Fruit fly (Drosophila melanogaster) whole organism, embryonic: ENCODE data around the gene Nle.

Source experiments
- BEAF-32 ChIP-seq: fragments of 200-800 bp; sonication (Bioruptor generic); optimal IDR thresholded peaks from 3 replicates; lab custom pipeline; 2017; ENCODE audit warnings: missing biosample characterization, missing genetic modification characterization, mild to moderate bottlenecking, moderate library complexity, missing genetic modification reagents
- CG10462 ChIP-seq: fragments of 200-800 bp; sonication (Bioruptor generic); optimal IDR thresholded peaks from 2 replicates; lab custom pipeline; 2016; ENCODE audit warnings: missing biosample characterization, missing genetic modification characterization
- CG10543 ChIP-seq: fragments of 200-800 bp; sonication (Bioruptor generic); optimal IDR thresholded peaks from 3 replicates; lab custom pipeline; 2017; ENCODE audit warnings: missing biosample characterization, mild to moderate bottlenecking, missing genetic modification characterization, moderate library complexity
- CG1233 ChIP-seq: fragments of 200-800 bp; sonication (Bioruptor generic); optimal IDR thresholded peaks from 4 replicates; lab custom pipeline; 2018; ENCODE audit warnings: missing biosample characterization, mild to moderate bottlenecking, missing genetic modification characterization
- CG12391 ChIP-seq: fragments of 200-800 bp; sonication (Bioruptor generic); optimal IDR thresholded peaks from 3 replicates; lab custom pipeline; 2018; ENCODE audit warnings: missing biosample characterization, mild to moderate bottlenecking, missing genetic modification characterization, moderate library complexity
- CG14050 ChIP-seq: fragments of 200-800 bp; sonication (Bioruptor generic); IDR thresholded peaks from 3 replicates; pipeline ENCODE4 v1.3.6; 2022; ENCODE audit warnings: missing biosample characterization, missing genetic modification characterization
- CG14860 ChIP-seq: fragments of 200-800 bp; sonication (Bioruptor generic); IDR thresholded peaks from 3 replicates; pipeline ENCODE4 v1.3.6; 2022; ENCODE audit warnings: missing biosample characterization, missing genetic modification characterization; ENCODE audit not compliant: partially characterized antibody
- CG16813 ChIP-seq: fragments of 200-800 bp; sonication (Bioruptor generic); IDR thresholded peaks from 3 replicates; pipeline ENCODE4 v1.3.6; 2022; ENCODE audit warnings: missing biosample characterization, missing genetic modification characterization; ENCODE audit not compliant: partially characterized antibody
- CG34224 ChIP-seq: fragments of 200-800 bp; sonication (Bioruptor generic); IDR thresholded peaks from 3 replicates; pipeline ENCODE4 v1.3.6; 2022; ENCODE audit warnings: missing biosample characterization, missing genetic modification characterization; ENCODE audit not compliant: partially characterized antibody
- CG34422 ChIP-seq: fragments of 200-800 bp; sonication (Bioruptor generic); IDR thresholded peaks from 3 replicates; pipeline ENCODE4 v1.3.6; 2022; ENCODE audit warnings: missing biosample characterization, missing genetic modification characterization
- CG4730 ChIP-seq: fragments of 200-800 bp; sonication (Bioruptor generic); IDR thresholded peaks from 2 replicates; pipeline ENCODE4 v1.3.6; 2022; ENCODE audit warnings: missing biosample characterization, missing genetic modification characterization
- CG6254 ChIP-seq: fragments of 200-800 bp; sonication (Bioruptor generic); optimal IDR thresholded peaks from 3 replicates; lab custom pipeline; 2017; ENCODE audit warnings: mild to moderate bottlenecking, missing biosample characterization, missing genetic modification reagents, missing genetic modification characterization
- CG7372 ChIP-seq: fragments of 200-800 bp; sonication (Bioruptor generic); IDR thresholded peaks from 2 replicates; pipeline ENCODE4 v1.3.6; 2022; ENCODE audit warnings: missing biosample characterization, missing genetic modification characterization
- CG8290 ChIP-seq, 3 experiments: fragments of 200-800 bp; sonication (Bioruptor generic); optimal IDR thresholded peaks; 2 replicates each; lab custom pipeline; 2016 to 2019; ENCODE audit warnings: missing biosample characterization in 3 of 3, missing genetic modification characterization in 3 of 3, mild to moderate bottlenecking in 2 of 3, moderate library complexity in 1 of 3
- CG8478 ChIP-seq: fragments of >200 bp; optimal IDR thresholded peaks from 2 replicates; lab custom pipeline; 2018
- Dad ChIP-seq: fragments of 200-800 bp; sonication (Bioruptor generic); optimal IDR thresholded peaks from 3 replicates; lab custom pipeline; 2016; ENCODE audit warnings: missing biosample characterization, missing genetic modification characterization
- Doc2 ChIP-seq: fragments of 200-800 bp; sonication (Bioruptor generic); IDR thresholded peaks from 2 replicates; pipeline ENCODE4 v1.3.6; 2022; ENCODE audit warnings: missing biosample characterization, missing genetic modification characterization
- Dref ChIP-seq: fragments of 200-800 bp; sonication (Bioruptor generic); IDR thresholded peaks from 2 replicates; pipeline ENCODE4 v1.3.6; 2022; ENCODE audit warnings: missing biosample characterization, missing genetic modification characterization
- E2f2 ChIP-seq: fragments of 200-800 bp; sonication (Bioruptor generic); IDR thresholded peaks from 2 replicates; pipeline ENCODE4 v1.3.6; 2022; ENCODE audit warnings: missing biosample characterization, missing genetic modification characterization
- HLH4C ChIP-seq: fragments of 200-800 bp; sonication (Bioruptor generic); IDR thresholded peaks from 3 replicates; pipeline ENCODE4 v1.3.6; 2022; ENCODE audit warnings: missing biosample characterization, missing genetic modification characterization; ENCODE audit not compliant: partially characterized antibody
- HmgZ ChIP-seq: fragments of 200-800 bp; sonication (Bioruptor generic); optimal IDR thresholded peaks from 2 replicates; lab custom pipeline; 2018; ENCODE audit warnings: missing biosample characterization, mild to moderate bottlenecking, missing genetic modification characterization
- MBD-R2 ChIP-seq: fragments of 200-800 bp; sonication (Bioruptor generic); IDR thresholded peaks from 2 replicates; pipeline ENCODE4 v1.3.6; 2022; ENCODE audit warnings: missing biosample characterization, missing genetic modification characterization
- Mrtf ChIP-seq: fragments of 200-800 bp; sonication (Bioruptor generic); IDR thresholded peaks from 3 replicates; pipeline ENCODE4 v1.3.6; 2022; ENCODE audit warnings: missing biosample characterization, missing genetic modification characterization
- Pdp1 ChIP-seq, 2 experiments: fragments of 200-800 bp; sonication (Bioruptor generic); optimal IDR thresholded peaks; 3 replicates each; lab custom pipeline; 2016; ENCODE audit warnings: missing biosample characterization in 2 of 2, missing genetic modification characterization in 2 of 2, mild to moderate bottlenecking in 1 of 2, moderate library complexity in 1 of 2
- Rx ChIP-seq: fragments of 200-800 bp; sonication (Bioruptor generic); IDR thresholded peaks from 2 replicates; pipeline ENCODE4 v1.3.6; 2022; ENCODE audit warnings: missing biosample characterization, missing genetic modification characterization
- Scr ChIP-seq: fragments of 200-800 bp; sonication (Bioruptor generic); IDR thresholded peaks from 2 replicates; pipeline ENCODE4 v1.3.6; 2022; ENCODE audit warnings: missing biosample characterization, missing genetic modification characterization; ENCODE audit not compliant: partially characterized antibody
- Sry-β ChIP-seq: fragments of 200-800 bp; sonication (Bioruptor generic); optimal IDR thresholded peaks from 2 replicates; lab custom pipeline; 2018; ENCODE audit warnings: missing biosample characterization, mild to moderate bottlenecking, missing genetic modification characterization, moderate library complexity
- Sry-δ ChIP-seq: fragments of 200-800 bp; sonication (Bioruptor generic); optimal IDR thresholded peaks from 2 replicates; lab custom pipeline; 2016; ENCODE audit warnings: missing biosample characterization, missing genetic modification characterization
- amos ChIP-seq: fragments of 200-800 bp; sonication (Bioruptor generic); IDR thresholded peaks from 2 replicates; pipeline ENCODE4 v1.3.6; 2022; ENCODE audit warnings: missing biosample characterization, missing genetic modification characterization; ENCODE audit not compliant: partially characterized antibody
- ato ChIP-seq: fragments of 200-800 bp; sonication (Bioruptor generic); IDR thresholded peaks from 2 replicates; pipeline ENCODE4 v1.3.6; 2022; ENCODE audit warnings: missing biosample characterization, missing genetic modification characterization; ENCODE audit not compliant: partially characterized antibody
- chinmo ChIP-seq: fragments of 200-800 bp; sonication (Bioruptor generic); IDR thresholded peaks from 4 replicates; pipeline ENCODE4 v1.3.6; 2022; ENCODE audit warnings: missing biosample characterization, missing genetic modification characterization; ENCODE audit not compliant: partially characterized antibody
- ftz-f1 ChIP-seq: fragments of 200-800 bp; sonication (Bioruptor generic); optimal IDR thresholded peaks from 2 replicates; lab custom pipeline; 2016; ENCODE audit warnings: missing biosample characterization, missing genetic modification characterization
- grau ChIP-seq: fragments of 200-800 bp; optimal IDR thresholded peaks from 3 replicates; lab custom pipeline; 2019; ENCODE audit warnings: missing biosample characterization, mild to moderate bottlenecking, missing genetic modification characterization, moderate library complexity
- nom ChIP-seq: fragments of 200-800 bp; sonication (Bioruptor generic); optimal IDR thresholded peaks from 2 replicates; lab custom pipeline; 2017; ENCODE audit warnings: missing biosample characterization, missing genetic modification characterization, mild to moderate bottlenecking, moderate library complexity, missing genetic modification reagents
- pzg ChIP-seq: fragments of 200-800 bp; sonication (Bioruptor generic); optimal IDR thresholded peaks from 3 replicates; lab custom pipeline; 2018; ENCODE audit warnings: missing biosample characterization, mild to moderate bottlenecking, missing genetic modification characterization, moderate library complexity
- row ChIP-seq: fragments of 200-800 bp; sonication (Bioruptor generic); IDR thresholded peaks from 3 replicates; pipeline ENCODE4 v1.3.6; 2022; ENCODE audit warnings: missing biosample characterization, missing genetic modification characterization
- sd ChIP-seq: fragments of 200-800 bp; sonication (Bioruptor generic); optimal IDR thresholded peaks from 3 replicates; lab custom pipeline; 2018; ENCODE audit warnings: missing biosample characterization, mild to moderate bottlenecking, missing genetic modification characterization, moderate library complexity
- sens-2 ChIP-seq: fragments of 200-800 bp; sonication (Bioruptor generic); IDR thresholded peaks from 2 replicates; pipeline ENCODE4 v1.3.6; 2022; ENCODE audit warnings: missing biosample characterization, missing genetic modification characterization
- sna ChIP-seq: fragments of 200-800 bp; sonication (Bioruptor generic); IDR thresholded peaks from 2 replicates; pipeline ENCODE4 v1.3.6; 2022; ENCODE audit warnings: missing biosample characterization, missing genetic modification characterization; ENCODE audit not compliant: partially characterized antibody
- sqz ChIP-seq: fragments of 200-800 bp; sonication (Bioruptor generic); optimal IDR thresholded peaks from 3 replicates; lab custom pipeline; 2018; ENCODE audit warnings: missing biosample characterization, mild to moderate bottlenecking, missing genetic modification characterization
- sug ChIP-seq: fragments of 200-800 bp; optimal IDR thresholded peaks from 2 replicates; lab custom pipeline; 2019; ENCODE audit warnings: missing biosample characterization, mild to moderate bottlenecking, missing genetic modification characterization, moderate library complexity
- unc-4 ChIP-seq: fragments of 200-800 bp; sonication (Bioruptor generic); IDR thresholded peaks from 2 replicates; pipeline ENCODE4 v1.3.6; 2022; ENCODE audit warnings: missing biosample characterization, missing genetic modification characterization; ENCODE audit not compliant: partially characterized antibody
- vvl ChIP-seq: fragments of 200-800 bp; sonication (Bioruptor generic); IDR thresholded peaks from 2 replicates; pipeline ENCODE4 v1.3.6; 2022; ENCODE audit warnings: missing biosample characterization, missing genetic modification characterization
- zen ChIP-seq: fragments of 200-800 bp; sonication (Bioruptor generic); optimal IDR thresholded peaks from 3 replicates; lab custom pipeline; 2018; ENCODE audit warnings: missing biosample characterization, mild to moderate bottlenecking, missing genetic modification characterization, moderate library complexity

Nle gene

DNA sequence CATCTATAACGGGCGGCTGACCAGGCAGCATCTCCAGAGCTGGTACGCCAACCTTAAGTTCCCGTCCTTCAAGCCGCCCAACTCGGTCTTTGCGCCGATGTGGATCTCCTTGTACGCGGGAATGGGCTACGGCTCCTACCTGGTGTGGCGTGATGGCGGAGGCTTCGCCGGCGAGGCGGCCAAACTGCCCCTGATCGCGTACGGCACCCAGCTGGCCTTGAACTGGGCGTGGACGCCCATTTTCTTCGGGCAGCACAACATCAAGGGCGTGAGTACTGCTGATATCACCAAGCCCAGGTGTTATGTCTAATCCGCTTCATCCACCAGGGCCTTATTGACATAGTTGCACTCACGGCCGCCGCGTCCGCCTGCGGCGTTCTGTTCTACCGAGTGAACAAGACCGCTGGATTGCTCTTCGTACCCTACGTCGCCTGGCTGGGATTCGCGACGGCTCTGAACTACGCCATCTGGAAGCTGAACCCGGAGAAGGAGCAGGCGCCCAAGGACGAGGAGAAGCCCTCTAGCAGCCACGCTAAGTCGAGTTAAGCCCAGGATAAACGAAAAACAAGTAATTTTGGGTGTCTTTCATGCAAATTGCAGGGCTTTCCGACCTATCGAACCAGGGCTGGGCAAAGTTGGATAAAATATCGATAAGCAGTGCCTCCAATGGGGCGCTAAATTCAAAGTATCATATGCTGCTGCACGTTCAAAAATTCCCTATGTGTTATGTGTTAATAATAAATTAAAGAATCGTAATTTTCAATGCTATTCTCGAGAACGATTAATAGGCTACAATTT is 8.0 kb downstream of the Nle start, which contains the start of gene rempA (continued):
- peak; percentile 57; the same call in 2 of the 3 replicates for TF ChIP-seq CG34224 (GFP tag; lab: Robert Waterston, UW)
- peak; percentile 41 for TF ChIP-seq pzg (GFP tag; lab: Kevin White, UChicago)
- peak; percentile 71 for TF ChIP-seq Scr (GFP tag; lab: Robert Waterston, UW)
- 0 out of 3 replicates have a peak, but pooled peaks have one; percentile 33 for TF ChIP-seq CG34422 (GFP tag; lab: Robert Waterston, UW)
- TF ChIP-seq HLH4C, result peak; percentile 60; the same call in 2 of the 3 replicates
- peak; percentile 33 for TF ChIP-seq ftz-f1 (GFP tag; lab: Kevin White, UChicago)
- no peak for TF ChIP-seq Rx
- no peak for TF ChIP-seq CG4730 (GFP tag; lab: Robert Waterston, UW)
- TF ChIP-seq CG14860, result peak; percentile 54; the same call in 2 of the 3 replicates
- TF ChIP-seq ato, result peak; percentile 49
- TF ChIP-seq vvl, result 0 out of 2 replicates have a peak, but pooled peaks have one; percentile 12
- peak; percentile 72 for TF ChIP-seq Sry-β (GFP tag; lab: Kevin White, UChicago)
- TF ChIP-seq E2f2 (GFP tag; lab: Robert Waterston, UW), result peak; percentile 94
- TF ChIP-seq Sry-δ (GFP tag; lab: Kevin White, UChicago), result peak; percentile 58
- TF ChIP-seq unc-4 (GFP tag; lab: Robert Waterston, UW), result peak; percentile 74
- peak; percentile 69 for TF ChIP-seq amos (GFP tag; lab: Robert Waterston, UW)
- no peak for TF ChIP-seq sug (tag; lab: Kevin White, UChicago)
- TF ChIP-seq CG1233 (GFP tag; lab: Kevin White, UChicago), result no peak
- peak; percentile 59; the same call in 2 of the 3 replicates for TF ChIP-seq CG16813 (GFP tag; lab: Robert Waterston, UW)
- TF ChIP-seq zen (tag; lab: Kevin White, UChicago), result no peak
- TF ChIP-seq sna, result peak; percentile 64

DNA sequence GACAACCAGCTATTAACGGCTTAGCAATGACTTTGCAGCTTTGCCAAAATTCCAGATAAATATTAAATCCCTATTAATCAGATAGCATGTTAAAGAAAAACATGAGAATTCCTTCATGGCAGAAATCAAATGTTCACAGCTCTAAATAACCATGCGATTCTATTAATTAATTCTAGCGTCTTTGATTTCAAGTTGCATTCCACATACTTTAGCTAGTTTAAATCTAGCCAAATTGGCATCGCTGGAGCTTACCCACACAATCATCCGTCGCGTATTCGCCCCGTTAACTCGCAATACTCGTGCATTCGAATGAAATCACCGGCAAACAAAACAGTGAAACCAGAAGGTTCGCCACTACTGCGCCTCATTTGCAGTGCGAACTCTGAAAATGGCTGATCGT is 8.6 kb downstream of the Nle start, which contains the start of gene Tspo:
TSS of gene Tspo (plus strand) at position 302 of the 400 bp plus-strand sequence.
- TF ChIP-seq CG10462, result no peak
- TF ChIP-seq Sry-δ (GFP tag; lab: Kevin White, UChicago), result peak; percentile 2
- TF ChIP-seq CG14050 (GFP tag; lab: Robert Waterston, UW), result no peak
- TF ChIP-seq CG7372 (GFP tag; lab: Robert Waterston, UW), result 0 out of 2 replicates have a peak, but pooled peaks have one; percentile 31
- peak; percentile 86 for TF ChIP-seq CG6254 (GFP tag; lab: Kevin White, UChicago)
- TF ChIP-seq CG10543 (GFP tag; lab: Kevin White, UChicago), result peak; percentile 34
- peak; percentile 52 for TF ChIP-seq nom (GFP tag; lab: Kevin White, UChicago)
- TF ChIP-seq Sry-β (GFP tag; lab: Kevin White, UChicago), result peak; percentile 91
- TF ChIP-seq row (GFP tag; lab: Robert Waterston, UW), result peak; percentile 83
- peak; percentile 13; the same call in 1 of the 3 replicates for TF ChIP-seq CG34422 (GFP tag; lab: Robert Waterston, UW)
- TF ChIP-seq CG12391 (tag; lab: Kevin White, UChicago), result peak; percentile 11
- peak; percentile 14; the same call in 1 of the 2 replicates for TF ChIP-seq amos (GFP tag; lab: Robert Waterston, UW)
- TF ChIP-seq vvl, result no peak
- TF ChIP-seq MBD-R2 (GFP tag; lab: Robert Waterston, UW), result peak; percentile 66
- TF ChIP-seq chinmo (GFP tag; lab: Robert Waterston, UW), result peak; percentile 81; the same call in 1 of the 4 replicates
- peak; percentile 80 for TF ChIP-seq sd (tag; lab: Kevin White, UChicago)
- peak; percentile 9; the same call in 1 of the 2 replicates for TF ChIP-seq E2f2 (GFP tag; lab: Robert Waterston, UW)
- TF ChIP-seq BEAF-32 (GFP tag; lab: Kevin White, UChicago), result no peak
- TF ChIP-seq pzg (GFP tag; lab: Kevin White, UChicago), result peak; percentile 24
- TF ChIP-seq Dad (GFP tag; lab: Kevin White, UChicago), result no peak
- TF ChIP-seq Doc2 (GFP tag; lab: Robert Waterston, UW), result no peak
- TF ChIP-seq sqz, result no peak
- no peak for TF ChIP-seq CG8290 (GFP tag; optimal IDR thresholded peaks at IDR 0.05; lab: Kevin White, UChicago)
- peak in 1 of 2 experiments; percentile 43 for TF ChIP-seq CG8290 (tag; optimal IDR thresholded peaks at IDR 0.05; lab: Kevin White, UChicago)
- peak; percentile 44 for TF ChIP-seq HmgZ
- no peak for TF ChIP-seq Mrtf (GFP tag; lab: Robert Waterston, UW)
- TF ChIP-seq CG8478, result peak; percentile 35
- TF ChIP-seq grau (tag; lab: Kevin White, UChicago), result peak; percentile 28
- peak in 1 of 2 experiments; percentile 22 for TF ChIP-seq Pdp1 (GFP tag; optimal IDR thresholded peaks at IDR 0.05; lab: Kevin White, UChicago)
- TF ChIP-seq sens-2 (GFP tag; lab: Robert Waterston, UW), result peak; percentile 29; the same call in 1 of the 2 replicates
- TF ChIP-seq Dref (GFP tag; lab: Robert Waterston, UW), result peak; percentile 19; the same call in 1 of the 2 replicates
